Worm (Caenorhabditis elegans): ENCODE measurements around the gene F22F7.4.

DNA sequence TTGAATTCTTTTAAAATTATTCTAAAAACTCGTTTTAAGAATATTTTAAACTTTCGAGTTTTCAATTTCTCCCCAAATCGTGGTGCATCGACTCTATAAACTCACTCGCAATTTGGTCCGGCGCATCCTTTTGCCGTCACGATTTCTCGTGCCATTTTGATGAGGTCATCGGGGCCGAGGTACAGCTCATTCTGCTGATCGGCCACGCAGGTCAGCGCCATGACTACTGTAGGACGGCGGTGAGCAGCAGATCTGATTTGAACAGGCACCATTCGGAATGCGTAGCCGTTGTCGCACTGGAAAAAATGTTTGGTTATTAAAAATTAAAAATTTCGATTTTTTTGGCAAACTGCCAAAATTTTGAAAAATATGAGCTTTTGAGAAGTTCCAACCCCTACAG, 26.8 kb upstream of the F22F7.4 start:
- TF ChIP-seq ces-1 (GFP tag; optimal IDR thresholded peaks at IDR 0.05) (no peak), elt-3 (tag; optimal IDR thresholded peaks at IDR 0.05) (no peak), pha-4 (tag; optimal IDR thresholded peaks at IDR 0.05) (no peak), nhr-237 (tag; optimal IDR thresholded peaks at IDR 0.05) (no peak), elt-1 (tag; optimal IDR thresholded peaks at IDR 0.05; ENCODE audit: borderline replicate concordance, insufficient read depth) (no peak), ceh-83 (GFP tag; optimal IDR thresholded peaks at IDR 0.05) (no peak), nhr-12 (tag; optimal IDR thresholded peaks at IDR 0.05) (no peak), sptf-1 (tag; optimal IDR thresholded peaks at IDR 0.05) (no peak)

Data from whole organism, mixed stage, embryonic.